Worm (Caenorhabditis elegans) whole organism, late embryonic: ENCODE measurements around the gene C45G9.14.

Experiments used
- Y22D7AL.16 ChIP-seq: sonication (generic microtip); optimal IDR thresholded peaks from 2 replicates; lab custom pipeline; 2016; ENCODE audit warnings: missing genetic modification characterization, missing compliant biosample characterization
- ama-1 ChIP-seq: fragments of 150-350 bp; optimal IDR thresholded peaks from 2 replicates; lab custom pipeline; 2014
- ceh-14 ChIP-seq: sonication (generic microtip); optimal IDR thresholded peaks from 2 replicates; lab custom pipeline; 2016; ENCODE audit warnings: missing genotype, missing genetic modification characterization, missing compliant biosample characterization
- dmd-4 ChIP-seq: sonication (generic microtip); optimal IDR thresholded peaks from 2 replicates; lab custom pipeline; 2016; ENCODE audit warnings: borderline replicate concordance, missing genetic modification characterization, missing compliant biosample characterization
- elt-4 ChIP-seq: sonication (generic microtip); optimal IDR thresholded peaks from 2 replicates; lab custom pipeline; 2016; ENCODE audit warnings: missing genetic modification characterization, missing compliant biosample characterization
- ets-4 ChIP-seq: sonication (generic microtip); optimal IDR thresholded peaks from 2 replicates; lab custom pipeline; 2016; ENCODE audit warnings: missing genetic modification characterization, missing compliant biosample characterization
- hlh-15 ChIP-seq: sonication (generic microtip); optimal IDR thresholded peaks from 2 replicates; lab custom pipeline; 2016; ENCODE audit warnings: missing genetic modification characterization, missing compliant biosample characterization
- mec-3 ChIP-seq: sonication (generic microtip); optimal IDR thresholded peaks from 2 replicates; lab custom pipeline; 2016; ENCODE audit warnings: borderline replicate concordance, missing genetic modification characterization, missing compliant biosample characterization
- npax-4 ChIP-seq: sonication (generic microtip); optimal IDR thresholded peaks from 2 replicates; lab custom pipeline; 2016; ENCODE audit warnings: missing genetic modification characterization, missing compliant biosample characterization
- ref-2 ChIP-seq: sonication (generic microtip); optimal IDR thresholded peaks from 2 replicates; lab custom pipeline; 2016; ENCODE audit warnings: missing genetic modification characterization, missing compliant biosample characterization
- sox-2 ChIP-seq: fragments of 200-800 bp; sonication (Bioruptor generic); IDR thresholded peaks from 2 replicates; pipeline ENCODE4 v1.3.6; 2022; ENCODE audit warnings: missing genetic modification reagents, missing genetic modification characterization, missing compliant biosample characterization
- ttx-3 ChIP-seq: sonication (generic microtip); optimal IDR thresholded peaks from 2 replicates; lab custom pipeline; 2016; ENCODE audit warnings: missing genetic modification reagents, missing genetic modification characterization, missing compliant biosample characterization

ce11 chrIII:5012460-5012859 is 32.3 kb upstream of the C45G9.14 start:
- TF ChIP-seq sox-2 (GFP tag; lab: Robert Waterston, UW) = no peak
- no peak for TF ChIP-seq ref-2 (tag; lab: Kevin White, UChicago)
- TF ChIP-seq Y22D7AL.16 (tag; lab: Kevin White, UChicago) = no peak
- no peak for TF ChIP-seq npax-4 (tag; lab: Kevin White, UChicago)
- no peak for TF ChIP-seq ama-1
- TF ChIP-seq ceh-14 (tag; lab: Kevin White, UChicago) = no peak
- TF ChIP-seq dmd-4 = no peak
- no peak for TF ChIP-seq mec-3 (tag; lab: Kevin White, UChicago)
- TF ChIP-seq hlh-15 = no peak
- TF ChIP-seq ets-4 (tag; lab: Kevin White, UChicago) = no peak
- TF ChIP-seq ttx-3 (tag; lab: Kevin White, UChicago) = no peak
- no peak for TF ChIP-seq elt-4 (tag; lab: Kevin White, UChicago)
